Fruit fly (Drosophila melanogaster) whole organism, wandering third instar larva: Measurements from ENCODE around the gene CG14435.

Experiments used
- HLH106 ChIP-seq: fragments of 200-800 bp; optimal IDR thresholded peaks from 3 replicates; lab custom pipeline; 2019; ENCODE audit warnings: missing biosample characterization, mild to moderate bottlenecking, missing genetic modification characterization, moderate library complexity
- Hnf4 ChIP-seq: fragments of 200-800 bp; sonication (Bioruptor generic); optimal IDR thresholded peaks from 2 replicates; lab custom pipeline; 2016; ENCODE audit warnings: missing biosample characterization, mild to moderate bottlenecking, missing genetic modification characterization
- fru ChIP-seq: fragments of 200-800 bp; sonication (Bioruptor generic); optimal IDR thresholded peaks from 3 replicates; lab custom pipeline; 2016; ENCODE audit warnings: missing biosample characterization, mild to moderate bottlenecking, missing genetic modification characterization
- lola ChIP-seq: fragments of >200 bp; optimal IDR thresholded peaks from 2 replicates; lab custom pipeline; 2017; ENCODE audit warnings: missing biosample characterization, missing genetic modification characterization
- woc ChIP-seq: sonication (Bioruptor generic); optimal IDR thresholded peaks from 2 replicates; lab custom pipeline; 2016; ENCODE audit warnings: missing biosample characterization, mild to moderate bottlenecking, missing genetic modification characterization

DNA sequence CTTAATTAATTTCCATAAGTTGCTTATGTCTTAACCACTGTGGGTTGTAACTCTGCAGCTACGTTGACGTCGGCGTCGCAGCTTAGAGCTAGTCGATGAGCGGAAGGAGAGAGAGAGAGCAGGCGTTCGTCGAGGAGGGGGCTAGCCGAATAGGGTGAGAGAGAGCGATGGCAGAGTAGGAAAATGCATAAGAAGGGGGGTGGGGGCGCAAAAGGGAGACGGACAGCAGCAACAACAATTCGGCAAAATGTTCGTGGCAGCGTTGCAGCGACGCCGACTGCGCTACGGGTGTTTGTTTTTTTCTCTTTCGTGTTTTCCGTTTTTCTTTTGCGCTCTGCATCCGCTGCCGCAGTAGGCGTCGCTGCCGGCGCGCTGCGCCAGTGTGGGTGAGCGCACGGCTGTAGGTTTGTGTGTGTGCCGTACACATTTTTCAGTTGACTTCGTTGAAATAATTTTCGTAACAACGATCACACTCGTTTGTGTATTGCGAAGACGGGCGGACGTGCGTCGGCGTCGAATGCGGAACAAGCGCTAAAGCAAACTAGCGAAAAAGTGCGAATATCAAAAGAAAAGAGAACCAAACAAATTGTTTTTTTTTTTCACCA is 24.4 kb upstream of the CG14435 start:
- TF ChIP-seq Hnf4 (GFP tag; lab: Kevin White, UChicago), result no peak
- no peak for TF ChIP-seq fru (GFP tag; lab: Kevin White, UChicago)
- TF ChIP-seq woc, result no peak
- TF ChIP-seq lola, result no peak
- no peak for TF ChIP-seq HLH106
